Fruit fly (Drosophila melanogaster): Measurements from ENCODE around the gene CG13055.

Gene CG13055

dm6 chr3L:16213201-16213600 is 39.0 kb downstream of the CG13055 start:
- no peak for TF ChIP-seq CG12768 (GFP tag; optimal IDR thresholded peaks at IDR 0.05)
- no peak for TF ChIP-seq pad (GFP tag; optimal IDR thresholded peaks at IDR 0.05)
- TF ChIP-seq cnc (optimal IDR thresholded peaks at IDR 0.05) = no peak
- no peak for TF ChIP-seq CG11617 (GFP tag; optimal IDR thresholded peaks at IDR 0.05)

dm6 chr3L:16211936-16212287 is 40.2 kb downstream of the CG13055 start:
- TF ChIP-seq tj (GFP tag; optimal IDR thresholded peaks at IDR 0.05) (no peak), bab1 (GFP tag; optimal IDR thresholded peaks at IDR 0.05) (no peak), CG14711 (tag; optimal IDR thresholded peaks at IDR 0.05) (no peak), kay (GFP tag; ENCODE audit: borderline replicate concordance) (no peak), ovo (GFP tag; optimal IDR thresholded peaks at IDR 0.05) (no peak), cic (GFP tag; optimal IDR thresholded peaks at IDR 0.05) (no peak), CG11617 (GFP tag; optimal IDR thresholded peaks at IDR 0.05) (no peak)

- TF ChIP-seq CG1620 (GFP tag; optimal IDR thresholded peaks at IDR 0.05) (no peak), Mnt (GFP tag; optimal IDR thresholded peaks at IDR 0.05) (no peak), Crg-1 (GFP tag; optimal IDR thresholded peaks at IDR 0.05) (no peak), Hr96 (GFP tag; optimal IDR thresholded peaks at IDR 0.05) (no peak), tj (GFP tag; optimal IDR thresholded peaks at IDR 0.05) (no peak), pad (GFP tag; optimal IDR thresholded peaks at IDR 0.05) (no peak), Clk (GFP tag; optimal IDR thresholded peaks at IDR 0.05) (no peak), ovo (GFP tag; optimal IDR thresholded peaks at IDR 0.05) (no peak), CG11617 (GFP tag; optimal IDR thresholded peaks at IDR 0.05) (no peak), CG7101 (tag; optimal IDR thresholded peaks at IDR 0.05) (no peak), cic (GFP tag; optimal IDR thresholded peaks at IDR 0.05) (no peak), CG12768 (GFP tag; optimal IDR thresholded peaks at IDR 0.05) (no peak), CG14711 (tag; optimal IDR thresholded peaks at IDR 0.05) (no peak), toe (GFP tag; optimal IDR thresholded peaks at IDR 0.05) (no peak)
Observed at dm6 chr3L:16211156-16211935, 40.8 kb downstream of the CG13055 start.

- TF ChIP-seq CG11617 (GFP tag; optimal IDR thresholded peaks at IDR 0.05) (no peak), CG33017 (tag; optimal IDR thresholded peaks at IDR 0.05) (no peak), toe (GFP tag; optimal IDR thresholded peaks at IDR 0.05) (no peak), Crg-1 (GFP tag; optimal IDR thresholded peaks at IDR 0.05) (no peak), cic (GFP tag; optimal IDR thresholded peaks at IDR 0.05) (no peak), Mnt (GFP tag; optimal IDR thresholded peaks at IDR 0.05) (no peak), CG14711 (tag; optimal IDR thresholded peaks at IDR 0.05) (no peak), ovo (GFP tag; optimal IDR thresholded peaks at IDR 0.05) (no peak), CG5204 (GFP tag; optimal IDR thresholded peaks at IDR 0.05) (no peak), Clk (GFP tag; optimal IDR thresholded peaks at IDR 0.05) (no peak), cnc (optimal IDR thresholded peaks at IDR 0.05) (no peak), CG7045 (GFP tag; optimal IDR thresholded peaks at IDR 0.05) (no peak)
Observed at dm6 chr3L:16209641-16210040, 42.5 kb downstream of the CG13055 start.

dm6 chr3L:16208839-16209612 is 43.1 kb downstream of the CG13055 start:
- no peak for TF ChIP-seq CG1620 (GFP tag; optimal IDR thresholded peaks at IDR 0.05)
- no peak for TF ChIP-seq CG5204 (GFP tag; optimal IDR thresholded peaks at IDR 0.05)
- TF ChIP-seq bab1 (GFP tag; optimal IDR thresholded peaks at IDR 0.05) = no peak
- TF ChIP-seq ovo (GFP tag; optimal IDR thresholded peaks at IDR 0.05) = no peak
- TF ChIP-seq Crg-1 (GFP tag; optimal IDR thresholded peaks at IDR 0.05) = no peak
- TF ChIP-seq CG7101 (tag; optimal IDR thresholded peaks at IDR 0.05) = no peak
- no peak for TF ChIP-seq cnc (optimal IDR thresholded peaks at IDR 0.05)
- TF ChIP-seq cic (GFP tag; optimal IDR thresholded peaks at IDR 0.05) = no peak

DNA sequence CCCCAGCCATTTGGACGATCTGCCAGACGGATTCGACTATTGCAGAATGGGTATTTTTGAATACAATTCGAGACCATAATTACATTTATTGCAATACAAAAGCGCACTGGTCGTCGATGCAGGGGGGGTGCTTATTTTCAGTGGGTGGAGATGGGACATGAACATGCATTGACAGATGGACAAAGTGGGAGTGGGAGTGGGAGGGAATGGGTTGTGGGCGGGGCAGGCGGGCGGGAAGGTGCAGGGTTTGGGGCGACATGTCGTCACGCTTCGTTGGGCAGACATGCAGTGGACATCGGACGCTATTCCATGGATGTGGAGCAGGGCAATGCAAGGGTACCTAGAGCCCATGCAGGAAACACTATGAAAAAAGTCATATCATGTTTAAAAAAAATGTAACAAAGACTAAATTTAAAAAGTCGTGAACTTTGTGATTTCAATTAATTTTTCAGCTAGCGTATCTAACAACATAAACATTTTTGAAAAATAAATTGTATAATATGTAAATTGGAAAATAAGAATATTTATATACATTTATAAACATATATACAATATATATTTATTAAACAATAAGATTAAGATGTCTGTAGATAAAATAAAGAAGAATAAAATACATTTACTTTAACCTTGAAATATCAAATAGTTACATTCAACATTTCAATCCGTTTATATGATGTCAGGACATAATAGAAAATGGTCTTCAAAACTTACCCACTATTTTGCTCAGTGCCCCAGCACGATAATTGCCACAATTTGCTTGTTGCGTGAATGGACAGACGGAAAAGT is 43.9 kb downstream of the CG13055 start:
- no peak for TF ChIP-seq Clk (GFP tag; optimal IDR thresholded peaks at IDR 0.05)
- TF ChIP-seq Mnt (GFP tag; optimal IDR thresholded peaks at IDR 0.05) = no peak
- TF ChIP-seq Crg-1 (GFP tag; optimal IDR thresholded peaks at IDR 0.05) = no peak
- no peak for TF ChIP-seq CG7101 (tag; optimal IDR thresholded peaks at IDR 0.05)
- TF ChIP-seq CG1620 (GFP tag; optimal IDR thresholded peaks at IDR 0.05) = no peak

DNA sequence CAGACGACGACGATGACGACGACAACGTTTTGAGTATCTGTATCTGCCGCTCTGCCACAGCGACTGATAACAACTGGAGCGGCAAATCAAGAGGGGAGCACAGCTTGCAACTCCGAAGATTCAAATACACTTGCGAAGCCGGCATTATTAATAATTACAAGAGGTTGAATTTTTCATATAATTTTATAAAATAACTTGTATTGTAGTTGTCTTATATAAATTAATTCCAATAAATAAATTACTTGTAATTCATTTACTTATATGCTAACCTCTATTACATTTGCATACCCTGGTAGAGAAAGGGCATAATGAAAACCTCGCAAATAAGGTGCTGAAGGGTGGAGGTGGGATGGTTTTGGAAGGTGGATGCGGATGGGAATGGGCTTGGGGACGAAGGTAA is 48.0 kb downstream of the CG13055 start:
- TF ChIP-seq bab1 (GFP tag; optimal IDR thresholded peaks at IDR 0.05) (no peak), CG7101 (tag; optimal IDR thresholded peaks at IDR 0.05) (no peak), toe (GFP tag; optimal IDR thresholded peaks at IDR 0.05) (no peak), cic (GFP tag; optimal IDR thresholded peaks at IDR 0.05) (no peak), CG33017 (tag; optimal IDR thresholded peaks at IDR 0.05) (no peak), CG5204 (GFP tag; optimal IDR thresholded peaks at IDR 0.05) (no peak), tj (GFP tag; optimal IDR thresholded peaks at IDR 0.05) (no peak), Clk (GFP tag; optimal IDR thresholded peaks at IDR 0.05) (no peak), pad (GFP tag; optimal IDR thresholded peaks at IDR 0.05) (no peak), CG1620 (GFP tag; optimal IDR thresholded peaks at IDR 0.05) (no peak), ovo (GFP tag; optimal IDR thresholded peaks at IDR 0.05) (no peak), Mnt (GFP tag; optimal IDR thresholded peaks at IDR 0.05) (no peak), Crg-1 (GFP tag; optimal IDR thresholded peaks at IDR 0.05) (no peak), CG11617 (GFP tag; optimal IDR thresholded peaks at IDR 0.05) (no peak), Hr96 (GFP tag; optimal IDR thresholded peaks at IDR 0.05) (no peak), CG12768 (GFP tag; optimal IDR thresholded peaks at IDR 0.05) (no peak), cnc (optimal IDR thresholded peaks at IDR 0.05) (no peak), kay (GFP tag; ENCODE audit: borderline replicate concordance) (no peak), CG7045 (GFP tag; optimal IDR thresholded peaks at IDR 0.05) (no peak)
